Worm (Caenorhabditis elegans) whole organism, L1 larva: Measurements from ENCODE around the gene C06A12.8.
A peak's percentile ranks its signal among the peaks of the same experiment; 100 is the strongest.

Experiments
- C04F5.9 ChIP-seq: sonication (generic microtip); optimal IDR thresholded peaks from 2 replicates; lab custom pipeline; 2016; ENCODE audit warnings: missing genetic modification characterization, missing compliant biosample characterization
- F16B12.6 ChIP-seq: fragments of 150-350 bp; optimal IDR thresholded peaks from 2 replicates; lab custom pipeline; 2014; ENCODE audit warnings: missing biosample characterization, missing genetic modification characterization
- Y116A8C.19 ChIP-seq: sonication (generic microtip); optimal IDR thresholded peaks from 2 replicates; lab custom pipeline; 2016; ENCODE audit warnings: missing compliant biosample characterization, missing genetic modification characterization, borderline replicate concordance
- aly-2 ChIP-seq: fragments of 150-350 bp; optimal IDR thresholded peaks from 2 replicates; lab custom pipeline; 2014; ENCODE audit warnings: missing biosample characterization, missing genetic modification characterization
- ama-1 ChIP-seq: fragments of 150-350 bp; optimal IDR thresholded peaks from 2 replicates; lab custom pipeline; 2014
- blmp-1 ChIP-seq: fragments of 150-350 bp; optimal IDR thresholded peaks from 2 replicates; lab custom pipeline; 2014; ENCODE audit warnings: missing biosample characterization, missing genetic modification characterization
- ceh-63 ChIP-seq: fragments of 200-800 bp; sonication (Bioruptor generic); optimal IDR thresholded peaks from 2 replicates; lab custom pipeline; 2018; ENCODE audit warnings: mild to moderate bottlenecking, missing genetic modification characterization, missing compliant biosample characterization
- ceh-82 ChIP-seq, 3 experiments: fragments of 150-350 bp in 1 of 3; sonication (generic microtip) in 2 of 3; optimal IDR thresholded peaks; 2 replicates each; lab custom pipeline; 2014 to 2017; ENCODE audit warnings: missing biosample characterization in 3 of 3, missing genetic modification characterization in 3 of 3
- ceh-90 ChIP-seq: sonication (generic microtip); optimal IDR thresholded peaks from 2 replicates; lab custom pipeline; 2016; ENCODE audit warnings: missing genetic modification characterization, missing compliant biosample characterization
- dpl-1 ChIP-seq, 3 experiments: fragments of 150-350 bp in 2 of 3; sonication (generic microtip) in 1 of 3; optimal IDR thresholded peaks; 2 replicates each; lab custom pipeline; 2014 to 2017; ENCODE audit warnings: missing biosample characterization in 3 of 3, missing genetic modification characterization in 3 of 3, missing genetic modification reagents in 3 of 3
- dsc-1 ChIP-seq: sonication (generic microtip); optimal IDR thresholded peaks from 2 replicates; lab custom pipeline; 2016; ENCODE audit warnings: mild to moderate bottlenecking, missing genetic modification characterization, missing compliant biosample characterization
- efl-1 ChIP-seq, 4 experiments: fragments of 150-350 bp; optimal IDR thresholded peaks in 3 of 4; peaks in 1 of 4; 1 replicate in 1 of 4; 2 replicates in 3 of 4; lab custom pipeline; 2014; ENCODE audit warnings: missing biosample characterization in 2 of 4, missing genetic modification characterization in 2 of 4, missing genetic modification reagents in 2 of 4
- elt-2 ChIP-seq: sonication (generic microtip); optimal IDR thresholded peaks from 2 replicates; lab custom pipeline; 2016; ENCODE audit warnings: missing genetic modification characterization, mild to moderate bottlenecking, inconsistent platforms, missing compliant biosample characterization, missing genetic modification reagents
- grh-1 ChIP-seq: fragments of 200-800 bp; sonication (Bioruptor generic); IDR thresholded peaks from 2 replicates; pipeline ENCODE4 v1.3.6; 2022; ENCODE audit warnings: missing genetic modification reagents, missing genetic modification characterization, missing compliant biosample characterization
- lin-14 ChIP-seq: fragments of 200-800 bp; sonication (Bioruptor generic); optimal IDR thresholded peaks from 2 replicates; lab custom pipeline; 2018; ENCODE audit warnings: mild to moderate bottlenecking, missing genetic modification characterization, moderate library complexity, missing compliant biosample characterization
- lin-15B ChIP-seq: fragments of 150-350 bp; sonication (generic microtip); optimal IDR thresholded peaks from 3 replicates; lab custom pipeline; 2014; ENCODE audit warnings: missing biosample characterization, missing genetic modification characterization
- lin-35 ChIP-seq, 2 experiments: fragments of 150-350 bp; optimal IDR thresholded peaks; 2 replicates each; lab custom pipeline; 2014; ENCODE audit warnings: missing biosample characterization in 2 of 2, missing genetic modification characterization in 2 of 2, missing genetic modification reagents in 2 of 2
- lin-39 ChIP-seq: fragments of 150-350 bp; optimal IDR thresholded peaks from 2 replicates; lab custom pipeline; 2014; ENCODE audit warnings: missing biosample characterization, missing genetic modification reagents, missing genetic modification characterization
- lsy-2 ChIP-seq, 2 experiments: fragments of 150-350 bp; optimal IDR thresholded peaks; 2 replicates each; lab custom pipeline; 2014; ENCODE audit warnings: missing biosample characterization in 2 of 2, missing genetic modification characterization in 2 of 2
- mdl-1 ChIP-seq, 2 experiments: fragments of 150-350 bp; optimal IDR thresholded peaks; 2 replicates each; lab custom pipeline; 2014 to 2017; ENCODE audit warnings: missing biosample characterization in 2 of 2, missing genetic modification characterization in 2 of 2, inconsistent platforms in 1 of 2
- mef-2 ChIP-seq: fragments of 150-350 bp; optimal IDR thresholded peaks from 2 replicates; lab custom pipeline; 2014; ENCODE audit warnings: missing biosample characterization, missing genetic modification characterization
- nhr-20 ChIP-seq: sonication (generic microtip); optimal IDR thresholded peaks from 2 replicates; lab custom pipeline; 2016; ENCODE audit warnings: mild to moderate bottlenecking, missing genetic modification characterization, missing compliant biosample characterization
- nhr-71 ChIP-seq: sonication (generic microtip); optimal IDR thresholded peaks from 2 replicates; lab custom pipeline; 2016; ENCODE audit warnings: mild to moderate bottlenecking, missing genetic modification characterization, moderate library complexity, missing compliant biosample characterization
- nhr-84 ChIP-seq: sonication (generic microtip); optimal IDR thresholded peaks from 2 replicates; lab custom pipeline; 2017; ENCODE audit warnings: missing biosample characterization, missing genetic modification characterization
- nhr-85 ChIP-seq: sonication (generic microtip); peaks from one replicate; lab custom pipeline; 2016; ENCODE audit warnings: missing genetic modification characterization, inconsistent platforms, missing compliant biosample characterization
- pqm-1 ChIP-seq: sonication (generic microtip); optimal IDR thresholded peaks from 3 replicates; lab custom pipeline; 2017; ENCODE audit warnings: missing biosample characterization, missing genetic modification characterization
- skn-1 ChIP-seq: fragments of 150-350 bp; optimal IDR thresholded peaks from 2 replicates; lab custom pipeline; 2014; ENCODE audit warnings: missing biosample characterization, missing genetic modification characterization
- snpc-4 ChIP-seq: fragments of 150-350 bp; optimal IDR thresholded peaks from 2 replicates; lab custom pipeline; 2014; ENCODE audit warnings: missing biosample characterization, missing genetic modification characterization
- snu-23 ChIP-seq: sonication (generic microtip); optimal IDR thresholded peaks from 2 replicates; lab custom pipeline; 2016; ENCODE audit warnings: missing genetic modification characterization, missing compliant biosample characterization
- tbx-2 ChIP-seq: sonication (generic microtip); optimal IDR thresholded peaks from 2 replicates; lab custom pipeline; 2016; ENCODE audit warnings: missing genetic modification characterization, missing compliant biosample characterization
- tlp-1 ChIP-seq: fragments of 150-350 bp; optimal IDR thresholded peaks from 2 replicates; lab custom pipeline; 2014; ENCODE audit warnings: missing biosample characterization, missing genetic modification characterization
- unc-86 ChIP-seq: sonication (generic microtip); optimal IDR thresholded peaks from 2 replicates; lab custom pipeline; 2016; ENCODE audit warnings: missing genetic modification characterization, missing compliant biosample characterization

The C06A12.8 gene

DNA sequence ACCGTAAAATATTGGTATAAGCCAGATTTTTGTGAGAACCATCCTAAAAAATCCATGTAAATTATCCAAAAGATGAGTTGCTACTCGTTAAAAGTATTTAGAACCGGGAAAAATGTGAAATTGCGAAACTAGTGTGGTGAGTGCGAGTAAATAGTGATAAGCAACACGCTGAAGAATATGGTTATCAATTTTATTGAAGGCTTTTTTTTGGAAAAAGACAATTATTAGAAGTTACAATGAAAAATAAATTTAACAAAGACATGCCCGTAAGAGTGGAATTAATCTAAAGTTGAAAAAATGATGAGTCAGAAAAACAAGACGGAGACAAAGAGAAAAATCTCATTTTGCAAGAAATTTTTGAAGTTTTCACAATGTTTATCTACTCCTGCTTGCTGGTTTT is 28.7 kb downstream of the C06A12.8 start, which contains the start of gene F11E6.6:
Gene F11E6.6 (minus strand): TSS at position 101 of the 400 bp plus-strand sequence.
- no peak for TF ChIP-seq unc-86 (tag; lab: Kevin White, UChicago)

DNA sequence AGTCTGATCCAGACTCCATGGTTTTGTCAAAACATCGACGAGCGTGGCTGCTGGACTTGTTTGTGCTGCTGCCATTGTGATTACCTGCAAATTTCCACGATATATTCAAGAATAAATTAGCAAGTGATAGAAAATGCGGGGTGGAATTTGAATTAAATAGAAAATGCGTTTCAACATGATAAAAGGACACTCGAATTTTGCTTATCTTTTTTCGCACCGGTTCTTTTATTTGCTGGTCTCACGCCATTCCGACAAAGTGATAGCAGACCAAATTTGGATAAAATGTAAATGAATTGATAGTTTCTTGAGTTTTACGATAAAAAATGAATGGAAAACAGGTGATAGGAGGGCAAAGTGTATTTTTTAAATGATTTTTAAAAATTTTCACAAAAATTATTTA is 30.2 kb downstream of the C06A12.8 start, which contains the start of gene elo-2:
Gene elo-2 (minus strand): TSS at position 84 of the 400 bp plus-strand sequence.
- no peak for TF ChIP-seq efl-1 (optimal IDR thresholded peaks at IDR 0.05; lab: Kevin White, UChicago)
- peak in 1 of 2 experiments; percentile 68 for TF ChIP-seq efl-1 (GFP tag; optimal IDR thresholded peaks at IDR 0.05 in 1 of 2; lab: Kevin White, UChicago)
- TF ChIP-seq grh-1 (GFP tag; lab: Robert Waterston, UW) = no peak
- no peak for TF ChIP-seq lin-15B (tag; lab: Kevin White, UChicago)
- TF ChIP-seq elt-2 (tag; lab: Kevin White, UChicago) = peak; percentile 92
- TF ChIP-seq lin-35 (GFP tag; optimal IDR thresholded peaks at IDR 0.05; lab: Kevin White, UChicago) = peak in 1 of 2 experiments; percentile 18
- TF ChIP-seq, all 84 proteins: peak for 3

DNA sequence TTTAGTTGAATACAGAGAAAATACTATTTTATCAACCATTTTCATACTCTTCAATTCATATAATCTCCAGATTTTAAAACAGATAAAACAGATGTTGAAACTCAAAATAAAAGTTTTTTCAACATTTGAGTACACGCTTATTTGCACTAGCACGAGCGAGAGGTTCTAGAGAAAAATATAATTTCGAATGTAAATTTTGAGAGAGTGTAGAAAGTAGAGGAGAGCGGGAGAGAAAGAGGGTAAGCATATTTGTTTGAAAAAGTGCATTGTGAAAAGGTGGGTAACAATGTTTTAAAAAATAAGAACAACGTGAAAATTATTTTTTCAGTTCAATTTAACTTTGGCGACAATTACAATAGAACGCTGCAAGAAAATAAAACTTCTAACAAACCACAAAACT is 30.7 kb downstream of the C06A12.8 start:
- TF ChIP-seq efl-1 (optimal IDR thresholded peaks at IDR 0.05; lab: Kevin White, UChicago) (peak; percentile 6), efl-1 (GFP tag; optimal IDR thresholded peaks at IDR 0.05 in 1 of 2; lab: Kevin White, UChicago) (no peak), lin-14 (GFP tag; lab: Kevin White, UChicago) (peak; percentile 42), Y116A8C.19 (tag; lab: Kevin White, UChicago) (no peak), skn-1 (tag; lab: Kevin White, UChicago) (peak; percentile 14), unc-86 (tag; lab: Kevin White, UChicago) (no peak)

DNA sequence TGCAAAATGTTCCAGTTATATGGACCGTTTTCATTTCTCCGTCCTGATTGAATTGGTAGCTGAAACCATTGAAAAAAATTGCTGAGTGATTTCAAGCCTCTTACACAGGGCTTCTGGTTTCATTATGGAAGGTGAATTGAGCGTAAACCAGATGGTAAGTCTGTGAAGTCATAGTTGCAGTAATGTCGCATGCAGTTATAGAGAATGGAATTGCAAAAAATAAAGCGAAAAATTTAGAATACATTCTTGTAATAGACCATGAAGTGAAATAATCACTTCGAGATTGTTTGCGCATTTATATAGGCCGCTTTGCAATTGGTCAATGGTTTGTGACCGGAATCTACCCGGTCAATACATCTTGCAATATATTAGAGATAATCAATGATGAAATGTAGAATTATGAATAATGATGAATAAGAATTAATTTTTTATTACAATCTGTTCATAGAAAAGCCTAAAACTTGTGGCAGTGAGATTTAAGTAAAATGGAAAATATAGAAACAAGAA is 33.0 kb downstream of the C06A12.8 start, which contains the start of gene F11E6.4:
Gene F11E6.4 (minus strand): TSS at position 259 of the 507 bp plus-strand sequence.
- TF ChIP-seq ceh-82 (tag; optimal IDR thresholded peaks at IDR 0.05; lab: Kevin White, UChicago) (no peak), nhr-85 (tag; lab: Kevin White, UChicago) (peak; percentile 62), nhr-20 (tag; lab: Kevin White, UChicago) (no peak), lin-15B (tag; lab: Kevin White, UChicago) (no peak), pqm-1 (no peak), aly-2 (peak; percentile 17)

ce11 chrIV:17471870-17472459 is 34.8 kb downstream of the C06A12.8 start, which contains the start of gene epic-1:
Gene epic-1, minus strand, starts transcription at chrIV:17471920.
- no peak for TF ChIP-seq lin-39 (tag; lab: Kevin White, UChicago)
- peak in 1 of 2 experiments; percentile 25 for TF ChIP-seq mdl-1 (tag; optimal IDR thresholded peaks at IDR 0.05; lab: Kevin White, UChicago)
- peak; percentile 22 for TF ChIP-seq nhr-71
- TF ChIP-seq mef-2 (tag; lab: Kevin White, UChicago) = no peak
- TF ChIP-seq dpl-1 (GFP tag; optimal IDR thresholded peaks at IDR 0.05; lab: Kevin White, UChicago) = peak in 1 of 3 experiments; percentile 11
- TF ChIP-seq efl-1 (optimal IDR thresholded peaks at IDR 0.05; lab: Kevin White, UChicago) = no peak
- TF ChIP-seq efl-1 (GFP tag; optimal IDR thresholded peaks at IDR 0.05 in 1 of 2; lab: Kevin White, UChicago) = peak in 1 of 2 experiments; percentile 38
- no peak for TF ChIP-seq nhr-84
- peak; percentile 93 for TF ChIP-seq nhr-85 (tag; lab: Kevin White, UChicago)
- TF ChIP-seq lsy-2 (tag; optimal IDR thresholded peaks at IDR 0.05; lab: Kevin White, UChicago) = peak in 1 of 2 experiments; percentile 11
- TF ChIP-seq grh-1 (GFP tag; lab: Robert Waterston, UW) = peak; percentile 80
- peak; percentile 13 for TF ChIP-seq tbx-2 (tag; lab: Kevin White, UChicago)
- peak; percentile 82 for TF ChIP-seq lin-14 (GFP tag; lab: Kevin White, UChicago)
- peak; percentile 27 for TF ChIP-seq nhr-20 (tag; lab: Kevin White, UChicago)
- no peak for TF ChIP-seq ama-1 (lab: Kevin White, UChicago)
- TF ChIP-seq Y116A8C.19 (tag; lab: Kevin White, UChicago) = no peak
- peak; percentile 57 for TF ChIP-seq snu-23 (GFP tag; lab: Kevin White, UChicago)
- TF ChIP-seq lin-35 (GFP tag; optimal IDR thresholded peaks at IDR 0.05; lab: Kevin White, UChicago) = peak in 1 of 2 experiments; percentile 35
- peak; percentile 95 for TF ChIP-seq blmp-1 (tag; lab: Kevin White, UChicago)
- no peak for TF ChIP-seq tlp-1

DNA sequence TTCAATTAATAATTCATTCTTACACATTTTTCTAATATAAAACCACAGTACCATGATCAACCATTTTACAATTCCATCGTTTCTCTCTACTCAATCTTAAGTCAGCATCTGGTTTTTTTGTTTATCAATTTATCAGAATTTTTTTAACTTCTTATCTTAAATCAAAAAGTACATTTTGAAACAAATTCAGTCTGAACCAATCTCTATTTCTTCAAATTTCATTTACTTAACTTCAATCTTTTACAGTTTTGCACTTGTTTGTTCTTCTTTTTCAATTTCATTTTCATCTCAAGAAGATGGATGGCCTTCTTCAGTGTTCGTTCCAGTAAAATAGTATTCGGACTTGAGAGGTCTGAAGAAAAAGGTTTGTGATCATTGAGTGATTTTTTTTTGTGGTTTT is 35.9 kb downstream of the C06A12.8 start, which contains the start of gene gba-3:
Gene gba-3 (plus strand): TSS at position 301 of the 400 bp plus-strand sequence.
- TF ChIP-seq blmp-1 (tag; lab: Kevin White, UChicago) (peak; percentile 9), ceh-63 (GFP tag; lab: Kevin White, UChicago) (no peak), C04F5.9 (tag; lab: Kevin White, UChicago) (no peak), F16B12.6 (tag; lab: Kevin White, UChicago) (no peak), skn-1 (tag; lab: Kevin White, UChicago) (no peak), efl-1 (optimal IDR thresholded peaks at IDR 0.05; lab: Kevin White, UChicago) (no peak), efl-1 (GFP tag; optimal IDR thresholded peaks at IDR 0.05 in 1 of 2; lab: Kevin White, UChicago) (no peak), ceh-90 (tag; lab: Kevin White, UChicago) (no peak), dsc-1 (tag; lab: Kevin White, UChicago) (no peak), lin-14 (GFP tag; lab: Kevin White, UChicago) (peak; percentile 38), snpc-4 (tag; lab: Kevin White, UChicago) (no peak), nhr-85 (tag; lab: Kevin White, UChicago) (peak; percentile 81)
- TF ChIP-seq, all 84 proteins: peak for 3
